Worm (Caenorhabditis elegans): ENCODE measurements around the gene pks-1.
A peak's percentile ranks its signal among the peaks of the same experiment; 100 is the strongest.

pks-1 gene

DNA sequence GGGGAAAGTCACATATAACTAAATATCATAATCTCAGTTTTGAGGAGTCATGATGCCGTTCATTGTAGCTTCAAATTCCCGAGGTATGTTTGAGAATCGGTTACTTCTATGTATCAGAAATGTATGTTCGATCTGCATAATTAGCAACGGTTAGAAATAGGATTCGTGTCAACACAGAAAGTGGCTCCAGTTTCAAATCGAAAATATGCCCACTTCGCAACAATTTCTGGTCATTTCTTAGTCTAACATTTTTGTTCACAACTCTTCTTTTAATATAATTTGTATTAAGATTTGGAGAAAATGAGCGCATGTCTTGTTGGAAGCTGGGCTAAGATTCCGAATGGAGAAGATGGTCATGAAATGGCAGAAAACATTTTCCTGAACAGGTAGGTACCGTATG lies at the start of gene pks-1:
Gene pks-1 (plus strand): TSS at position 301 of the 400 bp plus-strand sequence.
- TF ChIP-seq ets-5 (GFP tag; IDR thresholded peaks at IDR 0.05) (no peak), C34B4.2 (tag; optimal IDR thresholded peaks at IDR 0.05) (no peak), ceh-90 (tag; optimal IDR thresholded peaks at IDR 0.05) (no peak)

DNA sequence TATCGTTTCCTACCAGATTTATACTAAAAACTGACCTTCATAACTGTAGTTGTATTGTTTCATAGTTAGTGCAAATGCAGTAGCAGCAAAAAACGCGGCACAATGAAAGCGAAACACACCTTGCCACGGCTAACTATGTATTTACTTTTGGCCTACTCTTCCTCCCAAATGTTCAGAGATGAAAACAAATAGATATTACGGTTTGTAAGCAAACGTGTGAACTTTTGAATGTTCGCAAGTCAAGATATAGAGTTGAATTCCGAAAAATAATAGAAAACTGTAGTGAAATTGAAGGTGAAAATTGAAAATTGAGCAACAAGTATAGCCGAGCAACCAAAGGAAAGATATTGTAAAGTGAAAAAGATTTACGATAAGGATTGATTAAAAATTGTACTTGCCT lies 49.4 kb upstream of the pks-1 start, which contains the start of gene chtl-1:
Gene chtl-1 (minus strand): TSS at position 101 of the 400 bp plus-strand sequence.
- TF ChIP-seq jun-1 (tag; optimal IDR thresholded peaks at IDR 0.05) (no peak), efl-3 (GFP tag; optimal IDR thresholded peaks at IDR 0.05) (no peak), ets-5 (GFP tag; IDR thresholded peaks at IDR 0.05) (no peak), lin-14 (GFP tag; optimal IDR thresholded peaks at IDR 0.05) (no peak)

DNA sequence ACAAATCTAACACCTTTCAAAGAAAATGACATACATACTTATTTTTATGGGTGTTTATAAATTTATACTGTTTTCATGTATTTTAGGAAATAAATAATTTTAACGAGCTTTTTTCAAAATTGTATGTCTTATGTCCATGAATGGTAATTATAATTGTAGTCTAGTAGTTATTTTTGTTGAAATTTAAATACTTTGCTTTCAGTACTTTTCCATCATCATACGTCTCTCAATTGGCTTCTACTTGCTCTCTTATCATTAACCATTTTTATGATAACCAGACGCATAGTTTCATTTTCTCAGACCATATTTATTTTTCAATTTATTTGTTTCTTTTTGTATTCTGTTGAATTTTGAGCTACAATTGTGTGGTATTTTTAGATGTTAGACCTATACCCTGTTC lies 48.2 kb upstream of the pks-1 start, which contains the start of gene F35C8.5:
Gene F35C8.5 (plus strand): TSS at position 377 of the 400 bp plus-strand sequence.
- no peak for TF ChIP-seq fkh-8 (tag; optimal IDR thresholded peaks at IDR 0.05)
- TF ChIP-seq dsc-1 (tag; optimal IDR thresholded peaks at IDR 0.05), result no peak
- TF ChIP-seq lin-35 (GFP tag; optimal IDR thresholded peaks at IDR 0.05), result peak in 1 of 2 experiments; percentile 8
- TF ChIP-seq nhr-12 (tag; optimal IDR thresholded peaks at IDR 0.05), result no peak
- TF ChIP-seq xbp-1 (tag; optimal IDR thresholded peaks at IDR 0.05), result no peak
- TF ChIP-seq lsy-2 (tag; optimal IDR thresholded peaks at IDR 0.05), result no peak
- TF ChIP-seq elt-2 (tag; optimal IDR thresholded peaks at IDR 0.05), result peak; percentile 30

DNA sequence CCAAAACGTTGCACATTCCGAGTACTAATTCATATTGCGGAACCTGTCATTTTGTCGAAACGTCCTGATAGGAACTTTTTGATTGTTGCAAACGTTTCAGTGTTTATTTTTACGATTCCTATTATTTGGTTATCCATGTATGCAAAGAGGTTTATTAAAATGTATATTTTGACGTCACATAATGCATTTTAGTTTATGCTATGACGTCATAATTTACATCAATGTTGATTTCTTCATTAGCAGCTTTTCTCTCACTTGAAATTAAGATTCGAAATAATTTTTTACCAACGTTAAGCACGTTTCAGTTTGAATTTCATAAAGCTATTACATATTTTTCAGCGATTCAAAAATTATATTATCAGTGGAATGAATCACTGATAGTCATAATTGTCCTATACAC lies 47.0 kb upstream of the pks-1 start:
- TF ChIP-seq nhr-71 (tag; optimal IDR thresholded peaks at IDR 0.05) (no peak), ceh-88 (GFP tag; IDR thresholded peaks at IDR 0.05) (no peak), rnt-1 (tag; optimal IDR thresholded peaks at IDR 0.05) (no peak), nhr-76 (tag; optimal IDR thresholded peaks at IDR 0.05) (no peak), fkh-10 (GFP tag; optimal IDR thresholded peaks at IDR 0.05) (no peak), lin-15B (tag; optimal IDR thresholded peaks at IDR 0.05) (no peak), lin-39 (tag; optimal IDR thresholded peaks at IDR 0.05) (no peak), nhr-84 (tag; optimal IDR thresholded peaks at IDR 0.05) (no peak), nhr-28 (tag; optimal IDR thresholded peaks at IDR 0.05) (no peak)

DNA sequence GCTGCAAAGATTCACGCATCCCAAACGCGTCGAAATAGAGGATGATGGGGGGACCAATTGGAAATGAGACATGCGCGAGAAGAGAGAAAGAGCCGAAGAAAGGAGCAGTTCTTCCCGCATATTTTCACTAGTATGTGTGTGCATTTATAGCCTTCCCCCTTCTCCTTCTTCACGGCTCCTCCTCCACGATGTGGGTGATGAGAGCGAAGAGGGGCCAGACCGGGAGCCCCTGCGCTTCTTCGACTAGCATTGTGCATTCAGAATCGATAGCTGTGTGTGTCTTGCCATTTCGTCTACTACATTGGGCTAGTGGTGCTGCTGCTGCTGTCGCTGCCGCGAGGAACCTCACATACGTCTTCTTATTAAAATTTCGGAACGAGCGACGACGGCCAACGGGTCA lies 45.4 kb upstream of the pks-1 start, which contains the start of gene jkk-1:
Gene jkk-1 (plus strand): TSS at position 249 of the 400 bp plus-strand sequence.
- no peak for TF ChIP-seq vab-15 (tag; optimal IDR thresholded peaks at IDR 0.05)
- TF ChIP-seq lin-14 (GFP tag; optimal IDR thresholded peaks at IDR 0.05), result peak; percentile 83
- TF ChIP-seq ets-5 (GFP tag; IDR thresholded peaks at IDR 0.05), result no peak
- TF ChIP-seq nhr-47 (tag; optimal IDR thresholded peaks at IDR 0.05), result peak; percentile 53
- TF ChIP-seq pag-3 (tag; optimal IDR thresholded peaks at IDR 0.05; ENCODE audit: borderline replicate concordance, insufficient read depth), result no peak
- peak; percentile 29 for TF ChIP-seq unc-86 (tag; optimal IDR thresholded peaks at IDR 0.05)
- TF ChIP-seq jun-1 (tag; optimal IDR thresholded peaks at IDR 0.05), result no peak
- no peak for TF ChIP-seq nhr-11 (tag; optimal IDR thresholded peaks at IDR 0.05)
- TF ChIP-seq unc-130 (tag; optimal IDR thresholded peaks at IDR 0.05), result no peak
- TF ChIP-seq aha-1 (tag; optimal IDR thresholded peaks at IDR 0.05), result no peak
- TF ChIP-seq snpc-4 (tag; optimal IDR thresholded peaks at IDR 0.05), result no peak
- TF ChIP-seq ztf-4 (tag; optimal IDR thresholded peaks at IDR 0.05), result no peak
- no peak for TF ChIP-seq aly-2 (tag; optimal IDR thresholded peaks at IDR 0.05)
- peak; percentile 22 for TF ChIP-seq xbp-1 (tag; optimal IDR thresholded peaks at IDR 0.05)
- TF ChIP-seq unc-62 (GFP tag; optimal IDR thresholded peaks at IDR 0.05), result no peak
- TF ChIP-seq ama-1 (optimal IDR thresholded peaks at IDR 0.05), result no peak
- TF ChIP-seq nhr-90 (tag; optimal IDR thresholded peaks at IDR 0.05; ENCODE audit: poor library complexity), result no peak
- no peak for TF ChIP-seq F16B12.6 (tag; optimal IDR thresholded peaks at IDR 0.05)
- no peak for TF ChIP-seq dpl-1 (GFP tag; optimal IDR thresholded peaks at IDR 0.05)
- TF ChIP-seq skn-1 (tag; optimal IDR thresholded peaks at IDR 0.05), result no peak
- peak; percentile 14 for TF ChIP-seq snu-23 (GFP tag; optimal IDR thresholded peaks at IDR 0.05)
- TF ChIP-seq ceh-82 (tag; optimal IDR thresholded peaks at IDR 0.05), result peak; percentile 36 to 53 (median 39)
- TF ChIP-seq ceh-63 (GFP tag; optimal IDR thresholded peaks at IDR 0.05), result no peak
- TF ChIP-seq nhr-237 (tag; optimal IDR thresholded peaks at IDR 0.05), result no peak
- TF ChIP-seq swsn-7 (tag; optimal IDR thresholded peaks at IDR 0.05), result peak; percentile 10
- peak in 1 of 2 experiments; percentile 3 for TF ChIP-seq lin-35 (GFP tag; optimal IDR thresholded peaks at IDR 0.05)
- no peak for TF ChIP-seq mep-1 (tag; optimal IDR thresholded peaks at IDR 0.05)
- no peak for TF ChIP-seq pqm-1 (tag; optimal IDR thresholded peaks at IDR 0.05)
- peak; percentile 51; the same call in 1 of the 2 replicates for TF ChIP-seq mab-9 (GFP tag; IDR thresholded peaks at IDR 0.05)

Data from whole organism, L1 larva.